Worm (Caenorhabditis elegans): ENCODE results near the gene npax-3.

DNA sequence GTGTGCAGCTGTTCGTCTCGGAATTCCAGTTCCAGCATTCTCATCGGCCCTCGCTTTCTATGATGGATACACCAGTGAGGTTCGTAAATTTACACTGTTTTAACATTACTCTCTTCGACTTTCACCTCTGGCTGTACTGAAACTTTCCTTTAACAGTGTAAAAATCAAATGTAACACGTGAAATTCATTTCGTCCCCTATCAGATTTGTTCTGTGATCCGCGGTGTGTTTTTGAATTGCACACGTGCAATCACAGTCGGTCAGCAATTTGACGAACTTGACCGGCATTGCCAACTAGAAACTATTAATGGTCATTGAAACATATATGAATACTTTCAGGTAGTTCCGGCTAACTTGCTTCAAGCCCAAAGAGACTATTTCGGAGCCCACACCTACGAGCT lies 50.9 kb downstream of the npax-3 start:
- TF ChIP-seq unc-55 (GFP tag; optimal IDR thresholded peaks at IDR 0.05) (no peak), mab-5 (tag; optimal IDR thresholded peaks at IDR 0.05) (no peak), unc-39 (tag; optimal IDR thresholded peaks at IDR 0.05) (no peak), nhr-10 (tag; optimal IDR thresholded peaks at IDR 0.05) (no peak), nhr-77 (tag; optimal IDR thresholded peaks at IDR 0.05) (no peak)

Measured in whole organism, L2 larva.